Fruit fly (Drosophila melanogaster) whole organism, embryonic: ENCODE results near the gene CG31287.
A peak's percentile ranks its signal among the peaks of the same experiment; 100 is the strongest.

ENCODE experiments used
- Adf1 ChIP-seq: fragments of 200-800 bp; sonication (Bioruptor generic); IDR thresholded peaks from 2 replicates; pipeline ENCODE4 v1.3.6; 2022; ENCODE audit warnings: missing biosample characterization, missing genetic modification characterization
- CG1024 ChIP-seq: fragments of 200-800 bp; sonication (Bioruptor generic); IDR thresholded peaks from 2 replicates; pipeline ENCODE4 v1.3.6; 2022; ENCODE audit warnings: missing biosample characterization, missing genetic modification characterization
- CG11504 ChIP-seq: fragments of 200-800 bp; sonication (Bioruptor generic); optimal IDR thresholded peaks from 3 replicates; lab custom pipeline; 2019; ENCODE audit warnings: missing biosample characterization, mild to moderate bottlenecking, missing genetic modification characterization, moderate library complexity
- CG11560 ChIP-seq: fragments of 200-800 bp; sonication (Bioruptor generic); IDR thresholded peaks from 3 replicates; pipeline ENCODE4 v1.3.6; 2022; ENCODE audit warnings: missing biosample characterization, missing genetic modification characterization
- CG12071 ChIP-seq: fragments of 200-800 bp; sonication (Bioruptor generic); optimal IDR thresholded peaks from 3 replicates; lab custom pipeline; 2018; ENCODE audit warnings: missing biosample characterization, mild to moderate bottlenecking, missing genetic modification characterization
- CG12104 ChIP-seq: fragments of 200-800 bp; sonication (Bioruptor generic); optimal IDR thresholded peaks from 3 replicates; lab custom pipeline; 2016; ENCODE audit warnings: missing biosample characterization, missing genetic modification characterization
- CG12391 ChIP-seq: fragments of 200-800 bp; sonication (Bioruptor generic); optimal IDR thresholded peaks from 3 replicates; lab custom pipeline; 2018; ENCODE audit warnings: missing biosample characterization, mild to moderate bottlenecking, missing genetic modification characterization, moderate library complexity
- CG13894 ChIP-seq: fragments of 200-800 bp; sonication (Bioruptor generic); optimal IDR thresholded peaks from 3 replicates; lab custom pipeline; 2018; ENCODE audit warnings: missing biosample characterization, mild to moderate bottlenecking, missing genetic modification characterization, moderate library complexity
- CG16779 ChIP-seq: fragments of 200-800 bp; sonication (Bioruptor generic); IDR thresholded peaks from 2 replicates; pipeline ENCODE4 v1.3.6; 2022; ENCODE audit warnings: missing biosample characterization, missing genetic modification characterization
- CG17361 ChIP-seq: fragments of 200-800 bp; sonication (Bioruptor generic); IDR thresholded peaks from 3 replicates; pipeline ENCODE4 v1.3.6; 2022; ENCODE audit warnings: missing biosample characterization, missing genetic modification characterization
- CG18262 ChIP-seq: fragments of 200-800 bp; optimal IDR thresholded peaks from 3 replicates; lab custom pipeline; 2019; ENCODE audit warnings: missing biosample characterization, mild to moderate bottlenecking, missing genetic modification characterization, moderate library complexity
- CG2202 ChIP-seq: fragments of 200-800 bp; sonication (Bioruptor generic); optimal IDR thresholded peaks from 2 replicates; lab custom pipeline; 2018; ENCODE audit warnings: missing biosample characterization, mild to moderate bottlenecking, missing genetic modification characterization
- CG31441 ChIP-seq: fragments of 200-800 bp; sonication (Bioruptor generic); IDR thresholded peaks from 2 replicates; pipeline ENCODE4 v1.3.6; 2022; ENCODE audit warnings: missing biosample characterization, missing genetic modification characterization
- CG4360 ChIP-seq: fragments of 200-800 bp; sonication (Bioruptor generic); IDR thresholded peaks from 2 replicates; pipeline ENCODE4 v1.3.6; 2022; ENCODE audit warnings: missing biosample characterization, missing genetic modification characterization
- CG7556 ChIP-seq: fragments of 200-800 bp; sonication (Bioruptor generic); optimal IDR thresholded peaks from 2 replicates; lab custom pipeline; 2017; ENCODE audit warnings: missing biosample characterization, mild to moderate bottlenecking, missing genetic modification characterization
- CG7839 ChIP-seq: fragments of 200-800 bp; sonication (Bioruptor generic); optimal IDR thresholded peaks from 3 replicates; lab custom pipeline; 2018; ENCODE audit warnings: missing biosample characterization, mild to moderate bottlenecking, missing genetic modification characterization, moderate library complexity
- CG7928 ChIP-seq: fragments of 200-800 bp; sonication (Bioruptor generic); optimal IDR thresholded peaks from 2 replicates; lab custom pipeline; 2017; ENCODE audit warnings: missing biosample characterization, mild to moderate bottlenecking, missing genetic modification characterization
- CG8290 ChIP-seq, 3 experiments: fragments of 200-800 bp; sonication (Bioruptor generic); optimal IDR thresholded peaks; 2 replicates each; lab custom pipeline; 2016 to 2019; ENCODE audit warnings: missing biosample characterization in 3 of 3, missing genetic modification characterization in 3 of 3, mild to moderate bottlenecking in 2 of 3, moderate library complexity in 1 of 3
- CG9876 ChIP-seq: fragments of 200-800 bp; sonication (Bioruptor generic); optimal IDR thresholded peaks from 2 replicates; lab custom pipeline; 2016; ENCODE audit warnings: missing biosample characterization, missing genetic modification characterization
- CG9932 ChIP-seq: fragments of 200-800 bp; sonication (Bioruptor generic); IDR thresholded peaks from 2 replicates; pipeline ENCODE4 v1.3.6; 2022; ENCODE audit warnings: missing biosample characterization, missing genetic modification characterization
- Dek ChIP-seq: fragments of 200-800 bp; sonication (Bioruptor generic); optimal IDR thresholded peaks from 3 replicates; lab custom pipeline; 2019; ENCODE audit warnings: missing biosample characterization, mild to moderate bottlenecking, missing genetic modification characterization, moderate library complexity
- Med ChIP-seq: fragments of 200-800 bp; sonication (Bioruptor generic); peaks from one replicate; lab custom pipeline; 2016; ENCODE audit warnings: missing biosample characterization, missing genetic modification characterization, mild to moderate bottlenecking, inconsistent platforms, moderate library complexity
- NFAT ChIP-seq: fragments of 200-800 bp; sonication (Bioruptor generic); IDR thresholded peaks from 2 replicates; pipeline ENCODE4 v1.3.6; 2022; ENCODE audit warnings: missing biosample characterization, missing genetic modification characterization
- Oli ChIP-seq: fragments of 200-800 bp; sonication (Bioruptor generic); optimal IDR thresholded peaks from 2 replicates; lab custom pipeline; 2018; ENCODE audit warnings: missing biosample characterization, mild to moderate bottlenecking, missing genetic modification characterization, moderate library complexity
- Pdp1 ChIP-seq, 2 experiments: fragments of 200-800 bp; sonication (Bioruptor generic); optimal IDR thresholded peaks; 3 replicates each; lab custom pipeline; 2016; ENCODE audit warnings: missing biosample characterization in 2 of 2, missing genetic modification characterization in 2 of 2, mild to moderate bottlenecking in 1 of 2, moderate library complexity in 1 of 2
- Ravus ChIP-seq: fragments of 200-800 bp; sonication (Bioruptor generic); IDR thresholded peaks from 2 replicates; pipeline ENCODE4 v1.3.6; 2022; ENCODE audit warnings: missing biosample characterization, missing genetic modification characterization
- Side ChIP-seq: fragments of 200-800 bp; sonication (Bioruptor generic); optimal IDR thresholded peaks from 2 replicates; lab custom pipeline; 2016; ENCODE audit warnings: missing biosample characterization, missing genetic modification characterization
- Sox100B ChIP-seq: fragments of 200-800 bp; sonication (Bioruptor generic); optimal IDR thresholded peaks from 3 replicates; lab custom pipeline; 2018; ENCODE audit warnings: missing biosample characterization, mild to moderate bottlenecking, missing genetic modification characterization
- Ssrp ChIP-seq: fragments of 200-800 bp; sonication (Bioruptor generic); optimal IDR thresholded peaks from 2 replicates; lab custom pipeline; 2018; ENCODE audit warnings: missing biosample characterization, mild to moderate bottlenecking, missing genetic modification characterization, moderate library complexity
- abd-A ChIP-seq: fragments of 200-800 bp; sonication (Bioruptor generic); optimal IDR thresholded peaks from 3 replicates; lab custom pipeline; 2019; ENCODE audit warnings: missing biosample characterization, mild to moderate bottlenecking, missing genetic modification characterization, moderate library complexity
- amos ChIP-seq: fragments of 200-800 bp; sonication (Bioruptor generic); IDR thresholded peaks from 2 replicates; pipeline ENCODE4 v1.3.6; 2022; ENCODE audit warnings: missing biosample characterization, missing genetic modification characterization; ENCODE audit not compliant: partially characterized antibody
- ci ChIP-seq: fragments of 200-800 bp; sonication (Bioruptor generic); IDR thresholded peaks from 3 replicates; pipeline ENCODE4 v1.3.6; 2022; ENCODE audit warnings: missing biosample characterization, missing genetic modification characterization
- crol ChIP-seq: fragments of 200-800 bp; sonication (Bioruptor generic); IDR thresholded peaks from 2 replicates; pipeline ENCODE4 v1.3.6; 2022; ENCODE audit warnings: missing biosample characterization, missing genetic modification characterization
- da ChIP-seq: fragments of 200-800 bp; sonication (Bioruptor generic); optimal IDR thresholded peaks from 2 replicates; lab custom pipeline; 2016; ENCODE audit warnings: missing biosample characterization, missing genetic modification characterization
- dmrt11E ChIP-seq: fragments of 200-800 bp; sonication (Bioruptor generic); optimal IDR thresholded peaks from 3 replicates; lab custom pipeline; 2018; ENCODE audit warnings: missing biosample characterization, mild to moderate bottlenecking, missing genetic modification characterization, moderate library complexity
- dmrt99B ChIP-seq: fragments of 200-800 bp; sonication (Bioruptor generic); optimal IDR thresholded peaks from 2 replicates; lab custom pipeline; 2018; ENCODE audit warnings: missing biosample characterization, mild to moderate bottlenecking, missing genetic modification characterization, moderate library complexity
- dpn ChIP-seq, 2 experiments: fragments of 200-800 bp; sonication (Bioruptor generic); optimal IDR thresholded peaks; 3 replicates each; lab custom pipeline; 2016; ENCODE audit warnings: missing biosample characterization in 2 of 2, missing genetic modification characterization in 2 of 2
- gem ChIP-seq: fragments of 200-800 bp; sonication (Bioruptor generic); optimal IDR thresholded peaks from 2 replicates; lab custom pipeline; 2019; ENCODE audit warnings: missing biosample characterization, mild to moderate bottlenecking, missing genetic modification characterization, moderate library complexity
- mirr ChIP-seq: fragments of 200-800 bp; sonication (Bioruptor generic); optimal IDR thresholded peaks from 3 replicates; lab custom pipeline; 2018; ENCODE audit warnings: missing biosample characterization, mild to moderate bottlenecking, missing genetic modification characterization
- pfk ChIP-seq: fragments of 200-800 bp; sonication (Bioruptor generic); optimal IDR thresholded peaks from 2 replicates; lab custom pipeline; 2018; ENCODE audit warnings: missing biosample characterization, mild to moderate bottlenecking, missing genetic modification characterization, moderate library complexity
- sd ChIP-seq: fragments of 200-800 bp; sonication (Bioruptor generic); optimal IDR thresholded peaks from 3 replicates; lab custom pipeline; 2018; ENCODE audit warnings: missing biosample characterization, mild to moderate bottlenecking, missing genetic modification characterization, moderate library complexity
- sr ChIP-seq: fragments of 200-800 bp; sonication (Bioruptor generic); IDR thresholded peaks from 3 replicates; pipeline ENCODE4 v1.3.6; 2022; ENCODE audit warnings: missing biosample characterization, missing genetic modification characterization
- tna ChIP-seq: fragments of 200-800 bp; sonication (Bioruptor generic); IDR thresholded peaks from 2 replicates; pipeline ENCODE4 v1.3.6; 2022; ENCODE audit warnings: missing biosample characterization, missing genetic modification characterization; ENCODE audit not compliant: partially characterized antibody
- vvl ChIP-seq: fragments of 200-800 bp; sonication (Bioruptor generic); IDR thresholded peaks from 2 replicates; pipeline ENCODE4 v1.3.6; 2022; ENCODE audit warnings: missing biosample characterization, missing genetic modification characterization

The CG31287 gene

DNA sequence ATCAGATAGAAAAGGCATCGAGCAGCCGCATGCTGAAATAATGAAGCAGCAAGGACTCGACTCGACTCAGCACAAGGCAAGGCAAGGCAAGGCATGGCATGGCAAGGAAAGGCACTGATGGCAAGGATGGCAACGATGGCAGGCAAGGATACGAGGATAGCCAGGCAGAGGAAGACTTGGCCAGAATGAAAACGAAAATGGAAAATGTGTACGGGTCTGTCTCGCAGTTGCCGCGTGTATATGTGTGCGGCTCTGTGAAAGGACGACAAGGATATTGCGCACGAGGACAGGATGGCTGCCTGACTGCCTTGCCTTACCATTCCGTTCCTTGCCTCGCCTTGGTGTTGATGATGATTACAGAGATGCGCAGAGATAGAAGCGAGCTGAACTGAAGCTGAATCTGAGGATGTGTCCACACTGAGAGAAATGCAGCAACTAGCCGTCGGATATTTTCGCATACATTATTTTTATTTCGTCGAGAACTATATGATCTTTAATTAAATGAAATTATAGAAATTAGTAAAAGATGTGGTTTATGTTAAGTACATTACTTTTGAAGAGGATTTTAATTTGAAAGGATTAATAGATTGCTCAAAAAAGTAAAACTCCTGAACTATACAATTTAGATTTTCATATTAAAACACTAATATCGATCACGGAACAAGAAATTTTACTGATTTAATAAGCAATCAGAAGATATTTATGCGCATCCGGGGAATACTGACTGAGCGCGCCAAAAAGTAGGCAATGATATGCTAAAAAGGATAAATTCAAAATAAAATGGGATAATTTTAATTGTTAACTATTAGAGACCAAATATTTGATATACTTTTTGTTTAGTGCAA lies 11.5 kb downstream of the CG31287 start (continued):
- TF ChIP-seq CG12104 (GFP tag; lab: Kevin White, UChicago) (peak; percentile 59), pfk (GFP tag; lab: Kevin White, UChicago) (no peak), CG2202 (tag; lab: Kevin White, UChicago) (no peak)

dm6 chr3R:16215319-16215701 lies 12.1 kb downstream of the CG31287 start:
- TF ChIP-seq CG4360 (GFP tag; lab: Robert Waterston, UW), result peak; percentile 49; the same call in 1 of the 2 replicates
- TF ChIP-seq CG7928 (GFP tag; lab: Kevin White, UChicago), result no peak
- TF ChIP-seq NFAT, result no peak
- TF ChIP-seq abd-A (tag; lab: Kevin White, UChicago), result peak; percentile 90
- TF ChIP-seq Med (GFP tag; lab: Kevin White, UChicago), result peak; percentile 62
- no peak for TF ChIP-seq CG18262
- no peak for TF ChIP-seq vvl (GFP tag; lab: Robert Waterston, UW)
- TF ChIP-seq CG9876 (GFP tag; lab: Kevin White, UChicago), result no peak
- TF ChIP-seq sd (tag; lab: Kevin White, UChicago), result no peak
- TF ChIP-seq CG16779 (GFP tag; lab: Robert Waterston, UW), result peak; percentile 49; the same call in 1 of the 2 replicates
- no peak for TF ChIP-seq da (GFP tag; lab: Kevin White, UChicago)
- peak; percentile 79 for TF ChIP-seq CG13894
- TF ChIP-seq ci, result 0 out of 3 replicates have a peak, but pooled peaks have one; percentile 44
- 0 out of 2 replicates have a peak, but pooled peaks have one; percentile 18 for TF ChIP-seq tna (GFP tag; lab: Robert Waterston, UW)
- TF ChIP-seq Ravus (GFP tag; lab: Robert Waterston, UW), result no peak
- TF ChIP-seq Pdp1 (GFP tag; optimal IDR thresholded peaks at IDR 0.05; lab: Kevin White, UChicago), result peak in 1 of 2 experiments; percentile 1
- no peak for TF ChIP-seq CG8290 (GFP tag; optimal IDR thresholded peaks at IDR 0.05; lab: Kevin White, UChicago)
- TF ChIP-seq CG8290 (tag; optimal IDR thresholded peaks at IDR 0.05; lab: Kevin White, UChicago), result peak in 1 of 2 experiments; percentile 1
- peak; percentile 75 for TF ChIP-seq Adf1
- peak; percentile 12 for TF ChIP-seq mirr
- TF ChIP-seq CG9932 (GFP tag; lab: Robert Waterston, UW), result 0 out of 2 replicates have a peak, but pooled peaks have one; percentile 20
- TF ChIP-seq CG12071 (GFP tag; lab: Kevin White, UChicago), result peak; percentile 17
- no peak for TF ChIP-seq sr (GFP tag; lab: Robert Waterston, UW)
- TF ChIP-seq CG11560 (tag; lab: Robert Waterston, UW), result no peak
- TF ChIP-seq crol (GFP tag; lab: Robert Waterston, UW), result peak; percentile 71

DNA sequence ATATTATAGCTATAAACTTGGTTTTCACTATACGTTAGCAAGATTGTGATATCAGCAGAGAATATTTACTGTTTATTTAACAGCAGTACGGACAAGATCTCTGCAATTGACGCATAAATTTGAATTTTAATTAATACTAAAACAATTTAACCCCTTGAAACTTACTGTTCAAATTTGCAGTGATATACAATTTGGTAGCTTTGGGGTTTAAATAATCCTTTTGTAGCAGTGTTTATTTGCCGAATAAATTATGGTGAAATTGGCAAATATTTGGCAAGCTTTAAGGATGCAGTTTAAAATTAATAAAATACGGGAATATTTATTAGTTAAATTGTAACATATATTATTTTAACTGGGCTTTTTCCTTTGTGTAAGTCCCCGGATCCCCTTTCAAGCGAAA lies 14.2 kb downstream of the CG31287 start:
- TF ChIP-seq dmrt99B (tag; lab: Kevin White, UChicago) (peak; percentile 16), Dek (tag; lab: Kevin White, UChicago) (no peak), Ssrp (tag; lab: Kevin White, UChicago) (peak; percentile 10), Side (GFP tag; lab: Kevin White, UChicago) (no peak), CG1024 (GFP tag; lab: Robert Waterston, UW) (no peak), dpn (GFP tag; optimal IDR thresholded peaks at IDR 0.05; lab: Kevin White, UChicago) (no peak), Sox100B (GFP tag; lab: Kevin White, UChicago) (peak; percentile 8), CG12391 (tag; lab: Kevin White, UChicago) (peak; percentile 7), dmrt11E (tag; lab: Kevin White, UChicago) (no peak), CG31441 (GFP tag; lab: Robert Waterston, UW) (0 out of 2 replicates have a peak, but pooled peaks have one; percentile 16), amos (GFP tag; lab: Robert Waterston, UW) (no peak), gem (tag; lab: Kevin White, UChicago) (peak; percentile 18), CG7839 (tag; lab: Kevin White, UChicago) (peak; percentile 2), CG7556 (peak; percentile 0), Oli (peak; percentile 6), CG11504 (peak; percentile 7), CG17361 (GFP tag; lab: Robert Waterston, UW) (0 out of 3 replicates have a peak, but pooled peaks have one; percentile 20)
